Worm (Caenorhabditis elegans) whole organism, late embryonic: ENCODE data around the gene T12E12.6.

ENCODE experiments used
- K02D7.2 ChIP-seq: sonication (generic microtip); optimal IDR thresholded peaks from 2 replicates; lab custom pipeline; 2017; ENCODE audit warnings: mild to moderate bottlenecking, missing genetic modification characterization, missing compliant biosample characterization
- ama-1 ChIP-seq: fragments of 150-350 bp; optimal IDR thresholded peaks from 2 replicates; lab custom pipeline; 2014
- ceh-18 ChIP-seq: sonication (generic microtip); optimal IDR thresholded peaks from 2 replicates; lab custom pipeline; 2016; ENCODE audit warnings: missing genetic modification characterization, missing compliant biosample characterization
- ceh-31 ChIP-seq: sonication (generic microtip); optimal IDR thresholded peaks from 2 replicates; lab custom pipeline; 2016; ENCODE audit warnings: missing genetic modification characterization, missing compliant biosample characterization
- ceh-45 ChIP-seq: fragments of 200-800 bp; sonication (Bioruptor generic); IDR thresholded peaks from 2 replicates; pipeline ENCODE4 v1.3.6; 2022; ENCODE audit warnings: missing genetic modification reagents, missing genetic modification characterization, missing compliant biosample characterization
- ceh-48 ChIP-seq: sonication (generic microtip); optimal IDR thresholded peaks from 2 replicates; lab custom pipeline; 2016; ENCODE audit warnings: missing genetic modification characterization, inconsistent platforms, missing compliant biosample characterization
- ceh-9 ChIP-seq: sonication (generic microtip); optimal IDR thresholded peaks from 2 replicates; lab custom pipeline; 2016; ENCODE audit warnings: mild to moderate bottlenecking, missing genetic modification characterization, inconsistent platforms, missing compliant biosample characterization
- elt-2 ChIP-seq: sonication (generic microtip); optimal IDR thresholded peaks from 2 replicates; lab custom pipeline; 2016; ENCODE audit warnings: missing genetic modification reagents, missing genetic modification characterization, missing compliant biosample characterization
- hlh-15 ChIP-seq: sonication (generic microtip); optimal IDR thresholded peaks from 2 replicates; lab custom pipeline; 2016; ENCODE audit warnings: missing genetic modification characterization, missing compliant biosample characterization
- hlh-30 ChIP-seq: sonication (generic microtip); optimal IDR thresholded peaks from 2 replicates; lab custom pipeline; 2017; ENCODE audit warnings: antibody characterized with exemption, missing genetic modification characterization, missing compliant biosample characterization; ENCODE audit not compliant: insufficient read depth
- hlh-8 ChIP-seq: sonication (generic microtip); optimal IDR thresholded peaks from 2 replicates; lab custom pipeline; 2016; ENCODE audit warnings: missing genotype, missing genetic modification characterization, missing compliant biosample characterization
- lin-11 ChIP-seq: fragments of 200-800 bp; sonication (Bioruptor generic); optimal IDR thresholded peaks from 2 replicates; lab custom pipeline; 2018; ENCODE audit warnings: mild to moderate bottlenecking, missing genetic modification characterization, missing compliant biosample characterization
- madf-2 ChIP-seq: sonication (generic microtip); optimal IDR thresholded peaks from 2 replicates; lab custom pipeline; 2017; ENCODE audit warnings: missing genetic modification characterization, missing compliant biosample characterization
- nfya-1 ChIP-seq: sonication (generic microtip); optimal IDR thresholded peaks from 2 replicates; lab custom pipeline; 2017; ENCODE audit warnings: missing genetic modification characterization, mild to moderate bottlenecking, missing compliant biosample characterization, antibody characterized with exemption, moderate library complexity
- nhr-11 ChIP-seq: fragments of 150-350 bp; optimal IDR thresholded peaks from 2 replicates; lab custom pipeline; 2014; ENCODE audit warnings: missing biosample characterization, missing genetic modification characterization
- npax-4 ChIP-seq: sonication (generic microtip); optimal IDR thresholded peaks from 2 replicates; lab custom pipeline; 2016; ENCODE audit warnings: missing genetic modification characterization, missing compliant biosample characterization
- pag-3 ChIP-seq: sonication (generic microtip); optimal IDR thresholded peaks from 2 replicates; lab custom pipeline; 2016; ENCODE audit warnings: missing compliant biosample characterization, missing genetic modification characterization, borderline replicate concordance
- pax-1 ChIP-seq: fragments of 150-350 bp; optimal IDR thresholded peaks from 2 replicates; lab custom pipeline; 2014; ENCODE audit warnings: missing biosample characterization, missing genetic modification characterization
- pha-2 ChIP-seq: sonication (generic microtip); optimal IDR thresholded peaks from 2 replicates; lab custom pipeline; 2017; ENCODE audit warnings: mild to moderate bottlenecking, missing genetic modification characterization, missing compliant biosample characterization
- pqm-1 ChIP-seq: sonication (generic microtip); optimal IDR thresholded peaks from 2 replicates; lab custom pipeline; 2016; ENCODE audit warnings: missing genetic modification characterization, missing compliant biosample characterization
- pros-1 ChIP-seq: fragments of 150-350 bp; optimal IDR thresholded peaks from 2 replicates; lab custom pipeline; 2014; ENCODE audit warnings: missing biosample characterization, missing genetic modification reagents, missing genetic modification characterization
- ref-2 ChIP-seq: sonication (generic microtip); optimal IDR thresholded peaks from 2 replicates; lab custom pipeline; 2016; ENCODE audit warnings: missing genetic modification characterization, missing compliant biosample characterization
- rnt-1 ChIP-seq: sonication (generic microtip); optimal IDR thresholded peaks from 2 replicates; lab custom pipeline; 2016; ENCODE audit warnings: missing genetic modification characterization, missing compliant biosample characterization
- sdc-2 ChIP-seq: sonication (generic microtip); optimal IDR thresholded peaks from 2 replicates; lab custom pipeline; 2016; ENCODE audit warnings: missing genotype, missing genetic modification characterization, missing compliant biosample characterization
- sox-2 ChIP-seq: fragments of 200-800 bp; sonication (Bioruptor generic); IDR thresholded peaks from 2 replicates; pipeline ENCODE4 v1.3.6; 2022; ENCODE audit warnings: missing genetic modification reagents, missing genetic modification characterization, missing compliant biosample characterization
- sox-4 ChIP-seq: sonication (generic microtip); optimal IDR thresholded peaks from 2 replicates; lab custom pipeline; 2017; ENCODE audit warnings: mild to moderate bottlenecking, missing genetic modification characterization, inconsistent platforms, missing compliant biosample characterization
- tbx-2 ChIP-seq: sonication (generic microtip); optimal IDR thresholded peaks from 2 replicates; lab custom pipeline; 2016; ENCODE audit warnings: missing genetic modification characterization, missing compliant biosample characterization
- tbx-7 ChIP-seq: sonication (generic microtip); optimal IDR thresholded peaks from 2 replicates; lab custom pipeline; 2016; ENCODE audit warnings: missing genotype, missing genetic modification characterization, missing compliant biosample characterization
- unc-3 ChIP-seq, 2 experiments: fragments of 200-800 bp in 1 of 2; sonication (Bioruptor generic) in 1 of 2; sonication (generic microtip) in 1 of 2; conservative IDR thresholded peaks in 1 of 2; optimal IDR thresholded peaks in 1 of 2; 2 replicates each; pipeline versions ENCODE4 v1.3.6 to Lab custom; 2016 to 2022; ENCODE audit warnings: missing compliant biosample characterization in 2 of 2, missing genetic modification characterization in 2 of 2, missing genetic modification reagents in 1 of 2
- unc-55 ChIP-seq: sonication (generic microtip); optimal IDR thresholded peaks from 2 replicates; lab custom pipeline; 2017; ENCODE audit warnings: missing biosample characterization, missing genetic modification reagents, missing genetic modification characterization

T12E12.6 gene

ce11 chrIV:5564293-5564692, 9.6 kb downstream of the T12E12.6 start:
- TF ChIP-seq npax-4 (tag; lab: Kevin White, UChicago), result no peak
- TF ChIP-seq hlh-30, result no peak
- no peak for TF ChIP-seq pax-1
- TF ChIP-seq ceh-9 (tag; lab: Kevin White, UChicago), result no peak
- no peak for TF ChIP-seq elt-2
- no peak for TF ChIP-seq K02D7.2 (tag; lab: Kevin White, UChicago)

DNA sequence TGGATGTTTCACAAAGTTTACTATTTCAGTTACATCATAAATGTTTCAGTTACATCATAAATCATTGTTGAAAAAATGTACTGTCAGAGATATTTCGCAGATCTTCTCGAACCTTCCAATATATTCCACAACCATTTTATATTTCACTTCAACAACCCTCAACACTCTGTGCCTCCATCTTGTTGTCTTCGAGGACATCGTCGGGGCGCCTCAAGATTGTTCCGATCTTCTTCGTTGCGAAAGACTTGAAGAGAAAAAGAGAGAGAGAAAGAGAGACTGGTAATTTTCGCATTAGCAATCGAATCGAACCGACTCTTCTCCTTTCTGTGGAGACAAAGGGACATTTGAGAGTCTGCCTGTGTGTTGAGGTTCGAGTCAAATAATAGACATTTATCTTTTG, 10.7 kb downstream of the T12E12.6 start:
- no peak for TF ChIP-seq ceh-18 (tag; lab: Kevin White, UChicago)
- no peak for TF ChIP-seq ceh-45 (GFP tag; lab: Robert Waterston, UW)
- no peak for TF ChIP-seq nhr-11 (tag; lab: Kevin White, UChicago)

DNA sequence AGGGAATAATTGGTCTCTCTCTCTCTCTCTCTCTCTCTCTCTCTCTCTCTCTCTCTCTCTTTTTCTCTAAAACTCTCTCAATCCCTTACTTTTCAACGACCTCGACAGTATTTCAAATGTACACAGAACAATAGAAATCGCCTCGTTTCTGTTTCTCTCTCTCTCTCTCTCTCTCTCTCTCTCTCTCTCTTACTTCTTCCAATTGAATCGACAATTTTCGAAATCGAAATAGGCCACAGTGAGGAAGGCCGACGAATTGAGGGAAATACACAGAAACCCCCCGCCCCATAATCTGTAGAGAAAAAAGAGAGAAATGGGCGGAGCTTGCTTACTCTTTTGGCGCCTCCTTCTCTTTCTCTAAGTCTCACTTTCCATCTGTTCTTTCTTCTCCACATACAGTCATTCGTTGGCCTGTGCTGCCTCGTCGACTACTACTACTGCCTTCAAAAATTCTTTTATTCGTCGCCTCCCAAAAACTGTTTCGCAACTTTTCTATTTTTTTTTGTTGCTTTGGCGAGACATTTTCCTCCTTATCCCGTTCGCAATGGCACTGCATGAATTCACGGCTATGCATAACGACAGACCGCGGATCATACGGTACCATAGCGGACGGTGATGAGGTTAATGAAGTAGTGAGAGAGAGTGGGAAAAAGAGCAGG, 12.3 kb downstream of the T12E12.6 start:
- TF ChIP-seq ceh-18 (tag; lab: Kevin White, UChicago) (no peak), ref-2 (tag; lab: Kevin White, UChicago) (peak; percentile 63), lin-11 (tag; lab: Kevin White, UChicago) (no peak), nfya-1 (peak; percentile 39), ceh-31 (tag; lab: Kevin White, UChicago) (peak; percentile 36), tbx-7 (tag; lab: Kevin White, UChicago) (no peak), hlh-8 (no peak), unc-3 (GFP tag; conservative IDR thresholded peaks at IDR 0.05; lab: Robert Waterston, UW) (no peak), unc-3 (tag; optimal IDR thresholded peaks at IDR 0.05; lab: Kevin White, UChicago) (no peak), ama-1 (lab: Kevin White, UChicago) (peak; percentile 59), ceh-48 (tag; lab: Kevin White, UChicago) (no peak), pqm-1 (tag; lab: Kevin White, UChicago) (no peak), sox-2 (peak; percentile 52; the same call in 1 of the 2 replicates), unc-55 (GFP tag; lab: Kevin White, UChicago) (no peak), hlh-30 (no peak), tbx-2 (tag; lab: Kevin White, UChicago) (no peak), hlh-15 (no peak), pag-3 (tag; lab: Kevin White, UChicago) (no peak)

DNA sequence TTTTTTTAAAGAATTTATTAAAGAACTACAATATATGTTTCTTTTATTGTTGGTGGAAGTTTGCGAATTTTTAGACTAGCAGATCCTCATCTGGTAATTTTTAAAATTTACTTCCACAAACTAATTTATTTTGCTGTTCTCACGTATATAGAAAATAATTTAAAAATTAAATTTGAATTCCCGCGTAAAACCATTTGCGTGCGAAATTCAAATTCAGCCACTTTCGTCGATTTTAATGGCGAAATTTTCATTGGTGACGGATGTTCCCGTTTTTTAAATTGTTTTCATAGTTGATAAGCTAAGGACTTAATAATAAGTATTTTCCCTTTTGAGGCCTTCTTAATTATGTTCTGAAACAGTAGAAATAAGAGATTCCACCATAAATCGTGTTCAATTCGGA, 12.9 kb downstream of the T12E12.6 start:
- no peak for TF ChIP-seq ama-1 (lab: Kevin White, UChicago)
- no peak for TF ChIP-seq tbx-2 (tag; lab: Kevin White, UChicago)
- TF ChIP-seq pros-1 (tag; lab: Kevin White, UChicago), result peak; percentile 3
- no peak for TF ChIP-seq ref-2 (tag; lab: Kevin White, UChicago)
- no peak for TF ChIP-seq ceh-31 (tag; lab: Kevin White, UChicago)

DNA sequence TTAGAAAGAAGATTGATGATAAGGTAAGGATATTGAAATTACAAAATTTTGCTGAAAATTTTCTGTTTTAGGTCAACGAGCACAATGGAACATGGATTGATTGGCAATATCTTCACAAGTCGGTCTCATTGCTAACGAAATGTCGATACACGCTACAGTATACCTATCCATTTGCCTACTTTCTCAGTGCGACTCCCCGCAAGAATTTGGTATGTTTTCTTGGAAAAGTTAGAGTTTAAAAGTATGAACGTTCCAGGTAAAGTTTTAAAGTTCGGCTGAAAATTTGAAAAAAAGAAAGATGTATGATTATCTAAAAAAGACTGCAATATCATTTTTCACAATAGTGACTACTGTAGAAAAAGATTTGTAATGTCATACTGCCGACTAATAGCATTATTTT, 19.8 kb downstream of the T12E12.6 start:
- TF ChIP-seq hlh-15 (no peak), pha-2 (tag; lab: Kevin White, UChicago) (no peak), ceh-45 (GFP tag; lab: Robert Waterston, UW) (no peak), sox-4 (tag; lab: Kevin White, UChicago) (no peak), madf-2 (tag; lab: Kevin White, UChicago) (no peak), rnt-1 (tag; lab: Kevin White, UChicago) (no peak), sdc-2 (tag; lab: Kevin White, UChicago) (no peak)

- TF ChIP-seq unc-55 (GFP tag; lab: Kevin White, UChicago) (no peak), nfya-1 (peak; percentile 33)
- TF ChIP-seq, all 69 proteins: peak for 1
These were observed 23.2 kb downstream of the T12E12.6 start, which contains the start of gene ari-2 for ce11 chrIV:5550676-5551184. TSS of gene ari-2 (plus strand) at chrIV:5551134.
